Fruit fly (Drosophila melanogaster) whole organism, adult: ENCODE results near the gene Spn31A.

Experiments used
- CG14711 ChIP-seq: fragments of 200-800 bp; sonication (Bioruptor generic); optimal IDR thresholded peaks from 2 replicates; lab custom pipeline; 2018; ENCODE audit warnings: missing biosample characterization, mild to moderate bottlenecking, missing genetic modification characterization, moderate library complexity
- CG1620 ChIP-seq: fragments of 200-800 bp; sonication (Bioruptor generic); optimal IDR thresholded peaks from 2 replicates; lab custom pipeline; 2016; ENCODE audit warnings: missing biosample characterization, missing genetic modification characterization
- CG33017 ChIP-seq: fragments of 200-800 bp; sonication (Bioruptor generic); optimal IDR thresholded peaks from 2 replicates; lab custom pipeline; 2018; ENCODE audit warnings: missing biosample characterization, mild to moderate bottlenecking, missing genetic modification characterization, moderate library complexity
- CG7045 ChIP-seq: fragments of 200-800 bp; sonication (Bioruptor generic); optimal IDR thresholded peaks from 2 replicates; lab custom pipeline; 2017; ENCODE audit warnings: missing biosample characterization, mild to moderate bottlenecking, missing genetic modification characterization
- Clk ChIP-seq: fragments of 200-800 bp; sonication (Bioruptor generic); optimal IDR thresholded peaks from 2 replicates; lab custom pipeline; 2017; ENCODE audit warnings: missing biosample characterization, missing genetic modification characterization
- Mnt ChIP-seq: fragments of 200-800 bp; sonication (Bioruptor generic); optimal IDR thresholded peaks from 2 replicates; lab custom pipeline; 2016; ENCODE audit warnings: missing biosample characterization, mild to moderate bottlenecking, missing genetic modification characterization
- cnc ChIP-seq, 2 experiments: fragments of >200 bp; optimal IDR thresholded peaks; 2 replicates each; lab custom pipeline; 2017
- kay ChIP-seq: fragments of 200-800 bp; sonication (Bioruptor generic); peaks from one replicate; lab custom pipeline; 2016; ENCODE audit warnings: missing biosample characterization, missing genetic modification characterization, borderline replicate concordance

dm6 chr2L:10035786-10036364, 24.7 kb upstream of the Spn31A start:
- TF ChIP-seq cnc (optimal IDR thresholded peaks at IDR 0.05; lab: Kevin White, UChicago) = no peak
- TF ChIP-seq Mnt = no peak
- TF ChIP-seq Clk (GFP tag; lab: Kevin White, UChicago) = no peak
- TF ChIP-seq kay (GFP tag; lab: Kevin White, UChicago) = no peak
- TF ChIP-seq CG1620 (GFP tag; lab: Kevin White, UChicago) = no peak
- TF ChIP-seq CG7045 = no peak
- TF ChIP-seq CG33017 (tag; lab: Kevin White, UChicago) = no peak
- no peak for TF ChIP-seq CG14711 (tag; lab: Kevin White, UChicago)
